Worm (Caenorhabditis elegans): ENCODE measurements around the gene srh-250.

ce11 chrII:3929446-3929845, 51.0 kb downstream of the srh-250 start:
- TF ChIP-seq him-1 (tag; optimal IDR thresholded peaks at IDR 0.05) (no peak), zfh-2 (GFP tag; conservative IDR thresholded peaks at IDR 0.05) (no peak), ekl-4 (GFP tag; IDR thresholded peaks at IDR 0.05) (no peak), F33H1.4 (GFP tag; IDR thresholded peaks at IDR 0.05) (no peak), F23B12.7 (tag; optimal IDR thresholded peaks at IDR 0.05; ENCODE audit: insufficient read depth) (no peak), pha-4 (tag; optimal IDR thresholded peaks at IDR 0.05) (no peak), nhr-120 (GFP tag; IDR thresholded peaks at IDR 0.05) (no peak)
